Worm (Caenorhabditis elegans) whole organism, L1 larva: ENCODE results near the gene F40C5.1.

Source experiments
- C04F5.9 ChIP-seq: sonication (generic microtip); optimal IDR thresholded peaks from 2 replicates; lab custom pipeline; 2016; ENCODE audit warnings: missing genetic modification characterization, missing compliant biosample characterization
- mef-2 ChIP-seq: fragments of 150-350 bp; optimal IDR thresholded peaks from 2 replicates; lab custom pipeline; 2014; ENCODE audit warnings: missing biosample characterization, missing genetic modification characterization
- nhr-20 ChIP-seq: sonication (generic microtip); optimal IDR thresholded peaks from 2 replicates; lab custom pipeline; 2016; ENCODE audit warnings: mild to moderate bottlenecking, missing genetic modification characterization, missing compliant biosample characterization
- nhr-76 ChIP-seq: sonication (generic microtip); optimal IDR thresholded peaks from 2 replicates; lab custom pipeline; 2017; ENCODE audit warnings: missing biosample characterization, missing genetic modification characterization
- nhr-77 ChIP-seq: fragments of 150-350 bp; optimal IDR thresholded peaks from 2 replicates; lab custom pipeline; 2014; ENCODE audit warnings: missing biosample characterization, missing genetic modification characterization
- pqm-1 ChIP-seq: sonication (generic microtip); optimal IDR thresholded peaks from 3 replicates; lab custom pipeline; 2017; ENCODE audit warnings: missing biosample characterization, missing genetic modification characterization
- skn-1 ChIP-seq: fragments of 150-350 bp; optimal IDR thresholded peaks from 2 replicates; lab custom pipeline; 2014; ENCODE audit warnings: missing biosample characterization, missing genetic modification characterization
- snpc-4 ChIP-seq: fragments of 150-350 bp; optimal IDR thresholded peaks from 2 replicates; lab custom pipeline; 2014; ENCODE audit warnings: missing biosample characterization, missing genetic modification characterization
- unc-130 ChIP-seq: fragments of 150-350 bp; optimal IDR thresholded peaks from 2 replicates; lab custom pipeline; 2017; ENCODE audit warnings: missing biosample characterization, missing genetic modification characterization, inconsistent platforms
- unc-30 ChIP-seq: sonication (generic microtip); optimal IDR thresholded peaks from 2 replicates; lab custom pipeline; 2017; ENCODE audit warnings: missing biosample characterization, missing genetic modification characterization
- unc-62 ChIP-seq: fragments of 150-350 bp; optimal IDR thresholded peaks from 2 replicates; lab custom pipeline; 2014; ENCODE audit warnings: missing biosample characterization, missing genetic modification reagents, missing genetic modification characterization

DNA sequence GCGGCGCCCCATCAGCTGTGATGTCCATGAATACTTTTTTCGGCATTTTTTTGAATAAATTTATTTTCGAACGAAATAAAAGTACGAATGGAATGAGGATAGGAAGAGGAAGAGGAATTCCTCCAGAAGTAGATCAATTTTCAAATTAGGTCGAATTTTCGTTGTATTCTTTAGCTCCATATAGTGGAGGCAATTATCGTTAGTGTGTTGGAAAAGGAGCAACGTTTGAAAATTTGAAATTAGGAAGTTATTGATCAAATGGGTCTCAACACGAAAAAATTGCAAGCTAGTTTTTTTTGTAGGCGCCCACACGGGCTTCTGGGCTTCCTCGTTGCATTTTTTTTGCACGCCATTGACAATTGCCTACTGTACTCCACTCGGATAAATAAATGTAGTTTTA lies 19.6 kb downstream of the F40C5.1 start, which contains the start of gene T22F3.12:
- TF ChIP-seq nhr-20 (tag; lab: Kevin White, UChicago) (no peak), nhr-77 (tag; lab: Kevin White, UChicago) (no peak), unc-130 (tag; lab: Kevin White, UChicago) (no peak), unc-62 (no peak), nhr-76 (tag; lab: Kevin White, UChicago) (no peak), skn-1 (tag; lab: Kevin White, UChicago) (no peak), pqm-1 (tag; lab: Kevin White, UChicago) (no peak), C04F5.9 (tag; lab: Kevin White, UChicago) (no peak), unc-30 (no peak), snpc-4 (tag; lab: Kevin White, UChicago) (no peak), mef-2 (tag; lab: Kevin White, UChicago) (no peak)
